Worm (Caenorhabditis elegans) whole organism, mixed stage, embryonic: ENCODE results near the gene scav-2.

Experiments used
- M03D4.4 ChIP-seq: sonication (generic microtip); optimal IDR thresholded peaks from 2 replicates; lab custom pipeline; 2017; ENCODE audit warnings: mild to moderate bottlenecking, missing genetic modification characterization, missing compliant biosample characterization
- bed-3 ChIP-seq: fragments of 200-800 bp; sonication (Bioruptor generic); optimal IDR thresholded peaks from 3 replicates; lab custom pipeline; 2018; ENCODE audit warnings: mild to moderate bottlenecking, missing genetic modification characterization, moderate library complexity, missing compliant biosample characterization
- blmp-1 ChIP-seq: fragments of 150-350 bp; optimal IDR thresholded peaks from 2 replicates; lab custom pipeline; 2014; ENCODE audit warnings: missing biosample characterization, missing genetic modification characterization
- ceh-39 ChIP-seq: fragments of 150-350 bp; optimal IDR thresholded peaks from 2 replicates; lab custom pipeline; 2014; ENCODE audit warnings: missing biosample characterization, missing genetic modification characterization
- ceh-43 ChIP-seq: fragments of 200-800 bp; sonication (Bioruptor generic); optimal IDR thresholded peaks from 2 replicates; lab custom pipeline; 2018; ENCODE audit warnings: mild to moderate bottlenecking, missing genetic modification characterization, moderate library complexity, missing compliant biosample characterization
- ceh-83 ChIP-seq: fragments of 200-800 bp; sonication (Bioruptor generic); optimal IDR thresholded peaks from 2 replicates; lab custom pipeline; 2018; ENCODE audit warnings: mild to moderate bottlenecking, missing genetic modification characterization, missing compliant biosample characterization
- ces-1 ChIP-seq: fragments of 150-350 bp; optimal IDR thresholded peaks from 2 replicates; lab custom pipeline; 2014; ENCODE audit warnings: missing biosample characterization, missing genetic modification reagents, missing genetic modification characterization
- drap-1 ChIP-seq: fragments of 200-800 bp; sonication (Bioruptor generic); optimal IDR thresholded peaks from 3 replicates; lab custom pipeline; 2018; ENCODE audit warnings: mild to moderate bottlenecking, missing genetic modification characterization, missing compliant biosample characterization
- flh-1 ChIP-seq: fragments of 200-800 bp; sonication (Bioruptor generic); optimal IDR thresholded peaks from 2 replicates; lab custom pipeline; 2018; ENCODE audit warnings: mild to moderate bottlenecking, missing genetic modification characterization, moderate library complexity, missing compliant biosample characterization
- ham-2 ChIP-seq: fragments of 200-800 bp; sonication (Bioruptor generic); optimal IDR thresholded peaks from 2 replicates; lab custom pipeline; 2018; ENCODE audit warnings: mild to moderate bottlenecking, missing genetic modification characterization, missing compliant biosample characterization
- hlh-1 ChIP-seq: fragments of 150-350 bp; optimal IDR thresholded peaks from 2 replicates; lab custom pipeline; 2014; ENCODE audit warnings: missing biosample characterization, missing genetic modification reagents, missing genetic modification characterization
- lin-13 ChIP-seq: fragments of 150-350 bp; optimal IDR thresholded peaks from 2 replicates; lab custom pipeline; 2014; ENCODE audit warnings: missing biosample characterization, missing genetic modification characterization
- lin-32 ChIP-seq: fragments of 200-800 bp; sonication (Bioruptor generic); optimal IDR thresholded peaks from 2 replicates; lab custom pipeline; 2018; ENCODE audit warnings: mild to moderate bottlenecking, missing genetic modification characterization, missing compliant biosample characterization
- lsy-2 ChIP-seq: fragments of 150-350 bp; optimal IDR thresholded peaks from 2 replicates; lab custom pipeline; 2014; ENCODE audit warnings: missing biosample characterization, missing genetic modification characterization
- mep-1 ChIP-seq: fragments of 150-350 bp; optimal IDR thresholded peaks from 2 replicates; lab custom pipeline; 2017; ENCODE audit warnings: missing biosample characterization, missing genetic modification reagents, missing genetic modification characterization, inconsistent platforms
- mls-2 ChIP-seq: sonication (generic microtip); optimal IDR thresholded peaks from 2 replicates; lab custom pipeline; 2016; ENCODE audit warnings: mild to moderate bottlenecking, missing genetic modification characterization, moderate library complexity, missing compliant biosample characterization
- nhr-12 ChIP-seq: fragments of 150-350 bp; optimal IDR thresholded peaks from 2 replicates; lab custom pipeline; 2014; ENCODE audit warnings: missing biosample characterization, missing genetic modification characterization
- nhr-2 ChIP-seq: fragments of 150-350 bp; optimal IDR thresholded peaks from 2 replicates; lab custom pipeline; 2014; ENCODE audit warnings: missing biosample characterization, missing genetic modification characterization
- nhr-237 ChIP-seq: fragments of 150-350 bp; optimal IDR thresholded peaks from 2 replicates; lab custom pipeline; 2014; ENCODE audit warnings: missing biosample characterization, missing genetic modification characterization
- nhr-28 ChIP-seq: fragments of 150-350 bp; optimal IDR thresholded peaks from 2 replicates; lab custom pipeline; 2014; ENCODE audit warnings: missing biosample characterization, missing genetic modification characterization
- nhr-76 ChIP-seq: sonication (generic microtip); optimal IDR thresholded peaks from 2 replicates; lab custom pipeline; 2017; ENCODE audit warnings: missing biosample characterization, missing genetic modification characterization
- pha-4 ChIP-seq: fragments of 150-350 bp; optimal IDR thresholded peaks from 2 replicates; lab custom pipeline; 2018; ENCODE audit warnings: missing biosample characterization, missing genetic modification reagents, missing genetic modification characterization
- sem-2 ChIP-seq: fragments of 200-800 bp; sonication (Bioruptor generic); optimal IDR thresholded peaks from 2 replicates; lab custom pipeline; 2018; ENCODE audit warnings: mild to moderate bottlenecking, missing genetic modification characterization, missing compliant biosample characterization
- snpc-4 ChIP-seq: fragments of 150-350 bp; optimal IDR thresholded peaks from 2 replicates; lab custom pipeline; 2014; ENCODE audit warnings: missing biosample characterization, missing genetic modification characterization
- sptf-1 ChIP-seq: sonication (generic microtip); optimal IDR thresholded peaks from 2 replicates; lab custom pipeline; 2017; ENCODE audit warnings: mild to moderate bottlenecking, missing genetic modification characterization, moderate library complexity, missing compliant biosample characterization
- tbx-8 ChIP-seq: fragments of 200-800 bp; sonication (Bioruptor generic); optimal IDR thresholded peaks from 2 replicates; lab custom pipeline; 2018; ENCODE audit warnings: mild to moderate bottlenecking, missing genetic modification characterization, moderate library complexity, missing compliant biosample characterization
- unc-120 ChIP-seq: sonication (generic microtip); optimal IDR thresholded peaks from 2 replicates; lab custom pipeline; 2017; ENCODE audit warnings: missing genetic modification characterization, missing compliant biosample characterization; ENCODE audit not compliant: poor library complexity, severe bottlenecking
- unc-39 ChIP-seq: fragments of 150-350 bp; optimal IDR thresholded peaks from 2 replicates; lab custom pipeline; 2014; ENCODE audit warnings: missing biosample characterization, missing genetic modification characterization
- unc-62 ChIP-seq: fragments of 150-350 bp; optimal IDR thresholded peaks from 2 replicates; lab custom pipeline; 2014; ENCODE audit warnings: missing biosample characterization, missing genetic modification reagents, missing genetic modification characterization
- zip-8 ChIP-seq: fragments of 150-350 bp; optimal IDR thresholded peaks from 2 replicates; lab custom pipeline; 2014; ENCODE audit warnings: missing biosample characterization, missing genetic modification characterization
- ztf-11 ChIP-seq: fragments of 150-350 bp; optimal IDR thresholded peaks from 2 replicates; lab custom pipeline; 2014; ENCODE audit warnings: missing biosample characterization, missing genetic modification characterization

The scav-2 gene

ce11 chrIII:13575610-13576232 is 20.6 kb upstream of the scav-2 start, which contains the start of gene osm-7:
TSS of gene osm-7 (plus strand) at chrIII:13576182.
- TF ChIP-seq nhr-76 (no peak), unc-120 (no peak), nhr-28 (tag; lab: Kevin White, UChicago) (no peak), sem-2 (GFP tag; lab: Kevin White, UChicago) (no peak), tbx-8 (GFP tag; lab: Kevin White, UChicago) (no peak), mep-1 (tag; lab: Kevin White, UChicago) (no peak), unc-62 (GFP tag; lab: Kevin White, UChicago) (no peak), nhr-237 (tag; lab: Kevin White, UChicago) (no peak), ces-1 (GFP tag; lab: Kevin White, UChicago) (no peak), pha-4 (tag; lab: Kevin White, UChicago) (no peak), zip-8 (tag; lab: Kevin White, UChicago) (no peak), nhr-12 (tag; lab: Kevin White, UChicago) (no peak), drap-1 (GFP tag; lab: Kevin White, UChicago) (no peak), flh-1 (no peak), snpc-4 (no peak), bed-3 (GFP tag; lab: Kevin White, UChicago) (no peak), ceh-39 (no peak), ham-2 (GFP tag; lab: Kevin White, UChicago) (no peak)

ce11 chrIII:13570347-13570746 is 15.2 kb upstream of the scav-2 start, which contains the start of gene exc-12:
TSS of gene exc-12 (minus strand) at chrIII:13570447.
- TF ChIP-seq ceh-43 (GFP tag; lab: Kevin White, UChicago) (no peak), M03D4.4 (tag; lab: Kevin White, UChicago) (no peak), bed-3 (GFP tag; lab: Kevin White, UChicago) (no peak), pha-4 (tag; lab: Kevin White, UChicago) (no peak), ces-1 (GFP tag; lab: Kevin White, UChicago) (no peak), unc-62 (GFP tag; lab: Kevin White, UChicago) (no peak), lin-13 (tag; lab: Kevin White, UChicago) (no peak), snpc-4 (no peak), mep-1 (tag; lab: Kevin White, UChicago) (no peak), lsy-2 (tag; lab: Kevin White, UChicago) (no peak), sem-2 (GFP tag; lab: Kevin White, UChicago) (no peak), ham-2 (GFP tag; lab: Kevin White, UChicago) (no peak), unc-120 (no peak), ceh-83 (GFP tag; lab: Kevin White, UChicago) (no peak), lin-32 (GFP tag; lab: Kevin White, UChicago) (no peak), ztf-11 (tag; lab: Kevin White, UChicago) (no peak)
- TF ChIP-seq, all 35 proteins: peak for 0

ce11 chrIII:13565972-13566371 is 10.8 kb upstream of the scav-2 start:
- no peak for TF ChIP-seq sptf-1
- peak; percentile 60 for TF ChIP-seq ces-1 (GFP tag; lab: Kevin White, UChicago)

- TF ChIP-seq mls-2 = no peak
- peak; percentile 73 for TF ChIP-seq unc-120
- TF ChIP-seq ces-1 (GFP tag; lab: Kevin White, UChicago) = peak; percentile 74
- TF ChIP-seq zip-8 (tag; lab: Kevin White, UChicago) = no peak
- TF ChIP-seq nhr-2 (tag; lab: Kevin White, UChicago) = no peak
- no peak for TF ChIP-seq nhr-76
Measured at ce11 chrIII:13564929-13565328, 9.8 kb upstream of the scav-2 start, which contains the start of gene aldo-1. TSS of gene aldo-1 (minus strand) at chrIII:13564937.

- no peak for TF ChIP-seq ceh-43 (GFP tag; lab: Kevin White, UChicago)
- no peak for TF ChIP-seq blmp-1 (tag; lab: Kevin White, UChicago)
- TF ChIP-seq hlh-1 = no peak
- no peak for TF ChIP-seq unc-39
- TF ChIP-seq mep-1 (tag; lab: Kevin White, UChicago) = no peak
- TF ChIP-seq lsy-2 (tag; lab: Kevin White, UChicago) = no peak
- TF ChIP-seq sptf-1 = no peak
- TF ChIP-seq drap-1 (GFP tag; lab: Kevin White, UChicago) = no peak
Measured at ce11 chrIII:13563583-13563982, 8.4 kb upstream of the scav-2 start.
